Worm (Caenorhabditis elegans) whole organism, L1 larva: ENCODE results near the gene clec-26.
A peak's percentile ranks its signal among the peaks of the same experiment; 100 is the strongest.

Experiments
- F16B12.6 ChIP-seq: fragments of 150-350 bp; optimal IDR thresholded peaks from 2 replicates; lab custom pipeline; 2014; ENCODE audit warnings: missing biosample characterization, missing genetic modification characterization
- Y116A8C.19 ChIP-seq: sonication (generic microtip); optimal IDR thresholded peaks from 2 replicates; lab custom pipeline; 2016; ENCODE audit warnings: missing compliant biosample characterization, missing genetic modification characterization, borderline replicate concordance
- aly-2 ChIP-seq: fragments of 150-350 bp; optimal IDR thresholded peaks from 2 replicates; lab custom pipeline; 2014; ENCODE audit warnings: missing biosample characterization, missing genetic modification characterization
- ceh-63 ChIP-seq: fragments of 200-800 bp; sonication (Bioruptor generic); optimal IDR thresholded peaks from 2 replicates; lab custom pipeline; 2018; ENCODE audit warnings: mild to moderate bottlenecking, missing genetic modification characterization, missing compliant biosample characterization
- ceh-82 ChIP-seq, 3 experiments: fragments of 150-350 bp in 1 of 3; sonication (generic microtip) in 2 of 3; optimal IDR thresholded peaks; 2 replicates each; lab custom pipeline; 2014 to 2017; ENCODE audit warnings: missing biosample characterization in 3 of 3, missing genetic modification characterization in 3 of 3
- ceh-88 ChIP-seq: fragments of 200-800 bp; sonication (Bioruptor generic); IDR thresholded peaks from 2 replicates; pipeline ENCODE4 v1.3.6; 2022; ENCODE audit warnings: missing genetic modification characterization, missing compliant biosample characterization
- dpl-1 ChIP-seq, 3 experiments: fragments of 150-350 bp in 2 of 3; sonication (generic microtip) in 1 of 3; optimal IDR thresholded peaks; 2 replicates each; lab custom pipeline; 2014 to 2017; ENCODE audit warnings: missing biosample characterization in 3 of 3, missing genetic modification characterization in 3 of 3, missing genetic modification reagents in 3 of 3
- dsc-1 ChIP-seq: sonication (generic microtip); optimal IDR thresholded peaks from 2 replicates; lab custom pipeline; 2016; ENCODE audit warnings: mild to moderate bottlenecking, missing genetic modification characterization, missing compliant biosample characterization
- elt-2 ChIP-seq: sonication (generic microtip); optimal IDR thresholded peaks from 2 replicates; lab custom pipeline; 2016; ENCODE audit warnings: missing genetic modification characterization, mild to moderate bottlenecking, inconsistent platforms, missing compliant biosample characterization, missing genetic modification reagents
- ets-5 ChIP-seq: fragments of 200-800 bp; sonication (Bioruptor generic); IDR thresholded peaks from 2 replicates; pipeline ENCODE4 v1.3.6; 2022; ENCODE audit warnings: missing genetic modification characterization, missing compliant biosample characterization
- fkh-4 ChIP-seq: sonication (generic microtip); optimal IDR thresholded peaks from 2 replicates; lab custom pipeline; 2016; ENCODE audit warnings: missing compliant biosample characterization, missing genetic modification characterization, borderline replicate concordance
- fkh-8 ChIP-seq: sonication (generic microtip); optimal IDR thresholded peaks from 2 replicates; lab custom pipeline; 2016; ENCODE audit warnings: mild to moderate bottlenecking, missing genetic modification characterization, missing compliant biosample characterization
- hlh-17 ChIP-seq: fragments of 200-800 bp; sonication (Bioruptor generic); optimal IDR thresholded peaks from 2 replicates; lab custom pipeline; 2018; ENCODE audit warnings: missing genetic modification characterization, mild to moderate bottlenecking, missing compliant biosample characterization, moderate library complexity, borderline replicate concordance
- hlh-4 ChIP-seq: sonication (generic microtip); optimal IDR thresholded peaks from 2 replicates; lab custom pipeline; 2016; ENCODE audit warnings: mild to moderate bottlenecking, missing genetic modification characterization, missing compliant biosample characterization
- lin-15B ChIP-seq: fragments of 150-350 bp; sonication (generic microtip); optimal IDR thresholded peaks from 3 replicates; lab custom pipeline; 2014; ENCODE audit warnings: missing biosample characterization, missing genetic modification characterization
- lin-35 ChIP-seq, 2 experiments: fragments of 150-350 bp; optimal IDR thresholded peaks; 2 replicates each; lab custom pipeline; 2014; ENCODE audit warnings: missing biosample characterization in 2 of 2, missing genetic modification characterization in 2 of 2, missing genetic modification reagents in 2 of 2
- mep-1 ChIP-seq: fragments of 150-350 bp; optimal IDR thresholded peaks from 2 replicates; lab custom pipeline; 2014; ENCODE audit warnings: missing biosample characterization, missing genetic modification characterization
- nhr-12 ChIP-seq: sonication (generic microtip); optimal IDR thresholded peaks from 2 replicates; lab custom pipeline; 2017; ENCODE audit warnings: missing biosample characterization, missing genetic modification characterization
- nhr-19 ChIP-seq: fragments of 200-800 bp; sonication (Bioruptor generic); conservative IDR thresholded peaks from 2 replicates; pipeline ENCODE4 v1.3.6; 2022; ENCODE audit warnings: missing genetic modification characterization, missing compliant biosample characterization
- nhr-47 ChIP-seq: sonication (generic microtip); optimal IDR thresholded peaks from 2 replicates; lab custom pipeline; 2016; ENCODE audit warnings: mild to moderate bottlenecking, missing genetic modification characterization, moderate library complexity, missing compliant biosample characterization
- nhr-71 ChIP-seq: sonication (generic microtip); optimal IDR thresholded peaks from 2 replicates; lab custom pipeline; 2016; ENCODE audit warnings: mild to moderate bottlenecking, missing genetic modification characterization, moderate library complexity, missing compliant biosample characterization
- nhr-76 ChIP-seq: sonication (generic microtip); optimal IDR thresholded peaks from 2 replicates; lab custom pipeline; 2017; ENCODE audit warnings: missing biosample characterization, missing genetic modification characterization
- nhr-77 ChIP-seq: fragments of 150-350 bp; optimal IDR thresholded peaks from 2 replicates; lab custom pipeline; 2014; ENCODE audit warnings: missing biosample characterization, missing genetic modification characterization
- nhr-85 ChIP-seq: sonication (generic microtip); peaks from one replicate; lab custom pipeline; 2016; ENCODE audit warnings: missing genetic modification characterization, inconsistent platforms, missing compliant biosample characterization
- nhr-90 ChIP-seq: sonication (generic microtip); optimal IDR thresholded peaks from 2 replicates; lab custom pipeline; 2016; ENCODE audit warnings: mild to moderate bottlenecking, missing genetic modification characterization, missing compliant biosample characterization; ENCODE audit not compliant: poor library complexity
- pag-3 ChIP-seq: sonication (generic microtip); optimal IDR thresholded peaks from 2 replicates; lab custom pipeline; 2017; ENCODE audit warnings: missing genetic modification characterization, mild to moderate bottlenecking, missing compliant biosample characterization, antibody characterized with exemption, borderline replicate concordance; ENCODE audit not compliant: insufficient read depth
- pax-3 ChIP-seq: fragments of 200-800 bp; sonication (Bioruptor generic); optimal IDR thresholded peaks from 2 replicates; lab custom pipeline; 2018; ENCODE audit warnings: mild to moderate bottlenecking, missing genetic modification characterization, moderate library complexity, missing compliant biosample characterization
- rnt-1 ChIP-seq: sonication (generic microtip); optimal IDR thresholded peaks from 2 replicates; lab custom pipeline; 2016; ENCODE audit warnings: mild to moderate bottlenecking, missing genetic modification characterization, moderate library complexity, missing compliant biosample characterization
- snpc-4 ChIP-seq: fragments of 150-350 bp; optimal IDR thresholded peaks from 2 replicates; lab custom pipeline; 2014; ENCODE audit warnings: missing biosample characterization, missing genetic modification characterization
- snu-23 ChIP-seq: sonication (generic microtip); optimal IDR thresholded peaks from 2 replicates; lab custom pipeline; 2016; ENCODE audit warnings: missing genetic modification characterization, missing compliant biosample characterization
- tbx-2 ChIP-seq: sonication (generic microtip); optimal IDR thresholded peaks from 2 replicates; lab custom pipeline; 2016; ENCODE audit warnings: missing genetic modification characterization, missing compliant biosample characterization
- tlp-1 ChIP-seq: fragments of 150-350 bp; optimal IDR thresholded peaks from 2 replicates; lab custom pipeline; 2014; ENCODE audit warnings: missing biosample characterization, missing genetic modification characterization
- unc-130 ChIP-seq: fragments of 150-350 bp; optimal IDR thresholded peaks from 2 replicates; lab custom pipeline; 2017; ENCODE audit warnings: missing biosample characterization, missing genetic modification characterization, inconsistent platforms
- unc-86 ChIP-seq: sonication (generic microtip); optimal IDR thresholded peaks from 2 replicates; lab custom pipeline; 2016; ENCODE audit warnings: missing genetic modification characterization, missing compliant biosample characterization
- vab-15 ChIP-seq: sonication (generic microtip); optimal IDR thresholded peaks from 2 replicates; lab custom pipeline; 2017; ENCODE audit warnings: missing genotype, mild to moderate bottlenecking, missing genetic modification characterization, missing compliant biosample characterization
- xbp-1 ChIP-seq: sonication (generic microtip); optimal IDR thresholded peaks from 2 replicates; lab custom pipeline; 2016; ENCODE audit warnings: missing genetic modification characterization, missing compliant biosample characterization
- zag-1 ChIP-seq: fragments of 150-350 bp; optimal IDR thresholded peaks from 2 replicates; lab custom pipeline; 2014; ENCODE audit warnings: missing biosample characterization, missing genetic modification characterization
- ztf-11 ChIP-seq, 2 experiments: sonication (generic microtip); optimal IDR thresholded peaks; 2 replicates each; lab custom pipeline; 2016 to 2017; ENCODE audit warnings: missing genetic modification characterization in 2 of 2, missing biosample characterization in 1 of 2, missing compliant biosample characterization in 1 of 2

The clec-26 gene

DNA sequence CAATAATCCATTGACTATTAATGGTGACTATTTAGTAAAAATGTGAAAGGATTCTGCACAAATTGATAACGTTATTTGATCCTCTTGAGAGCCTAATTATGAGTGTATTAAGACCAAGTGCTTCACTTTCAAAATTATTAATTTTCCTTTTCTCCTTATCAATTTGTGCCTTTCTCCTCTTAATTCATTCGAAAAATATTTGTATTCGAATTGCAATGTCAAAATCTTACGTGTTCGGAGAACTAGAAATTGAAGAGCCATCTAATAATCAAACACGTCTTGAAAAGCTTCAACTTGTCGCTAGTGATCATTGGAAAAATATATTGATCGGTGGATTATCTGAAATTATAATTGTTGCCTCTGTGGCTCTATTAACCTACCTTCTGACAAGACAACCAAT lies at the start of gene clec-26, which contains the start of gene clec-36:
Gene clec-26 (plus strand): TSS at position 114 of the 400 bp plus-strand sequence.
Gene clec-36 (minus strand): TSS at position 101 of the 400 bp plus-strand sequence.
- TF ChIP-seq elt-2 (tag; lab: Kevin White, UChicago) (peak; percentile 44), tbx-2 (no peak), hlh-4 (tag; lab: Kevin White, UChicago) (no peak), dpl-1 (GFP tag; optimal IDR thresholded peaks at IDR 0.05; lab: Kevin White, UChicago) (no peak)

DNA sequence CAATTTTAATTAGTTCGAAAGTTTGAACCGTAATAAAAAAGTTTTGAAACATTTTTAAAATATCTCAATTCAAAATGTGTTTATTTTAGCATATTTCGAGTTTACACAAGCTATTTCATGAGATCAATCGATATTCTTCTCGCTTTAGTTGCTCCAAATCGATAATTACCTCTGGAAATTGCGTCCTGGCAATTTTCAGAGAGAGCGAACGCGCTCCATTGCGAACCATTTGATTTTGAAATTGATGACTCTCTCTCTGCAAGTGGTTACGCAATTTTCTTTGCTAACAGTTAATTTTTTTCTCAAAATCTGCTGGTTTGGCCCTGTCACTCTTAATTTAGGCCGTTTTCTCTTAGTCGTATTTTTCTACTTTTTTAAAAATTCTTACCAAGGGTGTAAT lies 47.9 kb upstream of the clec-26 start:
- TF ChIP-seq lin-35 (GFP tag; optimal IDR thresholded peaks at IDR 0.05; lab: Kevin White, UChicago) (peak in 1 of 2 experiments; percentile 12), pag-3 (tag; lab: Kevin White, UChicago) (no peak), unc-130 (no peak)

DNA sequence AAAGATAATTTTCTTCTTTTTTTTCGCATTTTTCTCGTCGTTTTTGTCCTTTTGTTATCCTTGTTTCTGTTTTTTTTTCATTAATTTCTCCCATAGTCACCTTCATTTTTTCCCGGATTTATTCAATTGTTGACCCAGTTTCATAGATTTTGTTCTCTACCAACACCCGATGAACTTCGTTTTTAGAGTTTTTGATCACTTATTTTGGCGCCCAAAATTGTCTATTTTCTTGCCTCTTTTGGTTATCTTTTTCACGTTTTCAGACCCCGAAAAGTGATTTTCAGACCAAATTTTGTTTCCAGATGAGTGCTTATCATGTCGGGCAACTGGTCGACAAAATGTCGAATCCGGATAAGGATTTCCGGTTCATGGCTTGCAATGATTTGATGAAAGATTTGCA lies 45.8 kb upstream of the clec-26 start, which contains the start of gene cand-1:
Gene cand-1 (plus strand): TSS at position 301 of the 400 bp plus-strand sequence.
- TF ChIP-seq pax-3 (tag; lab: Kevin White, UChicago) (no peak), nhr-85 (tag; lab: Kevin White, UChicago) (no peak), F16B12.6 (tag; lab: Kevin White, UChicago) (no peak), tlp-1 (no peak), xbp-1 (tag; lab: Kevin White, UChicago) (no peak), nhr-47 (no peak)
- TF ChIP-seq, all 84 proteins: peak for 0

DNA sequence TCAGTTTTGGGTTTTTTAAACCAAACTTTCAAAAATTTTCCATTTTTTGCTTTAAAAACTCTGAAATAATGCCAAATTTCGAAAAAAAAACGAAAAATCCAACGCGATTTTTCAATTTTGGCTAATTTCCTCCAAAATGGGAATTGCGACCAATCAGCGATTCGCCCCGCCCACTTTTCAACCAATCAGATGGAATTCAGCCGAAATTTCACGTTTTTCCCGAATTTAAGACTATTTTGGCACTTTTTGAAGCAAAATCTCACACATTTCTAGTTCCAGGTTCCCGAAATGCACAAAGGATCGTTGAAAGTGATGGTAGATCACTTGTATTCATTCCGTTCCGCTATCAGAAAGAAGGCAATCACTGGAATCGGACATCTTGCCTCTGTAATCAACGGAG lies 43.6 kb upstream of the clec-26 start:
- TF ChIP-seq pax-3 (tag; lab: Kevin White, UChicago), result no peak
- TF ChIP-seq snpc-4 (tag; lab: Kevin White, UChicago), result no peak
- no peak for TF ChIP-seq rnt-1 (tag; lab: Kevin White, UChicago)
- no peak for TF ChIP-seq Y116A8C.19 (tag; lab: Kevin White, UChicago)
- TF ChIP-seq lin-35 (GFP tag; optimal IDR thresholded peaks at IDR 0.05; lab: Kevin White, UChicago), result no peak
- TF ChIP-seq fkh-4, result no peak
- TF ChIP-seq dpl-1 (GFP tag; optimal IDR thresholded peaks at IDR 0.05; lab: Kevin White, UChicago), result no peak
- no peak for TF ChIP-seq ceh-63 (GFP tag; lab: Kevin White, UChicago)
- no peak for TF ChIP-seq F16B12.6 (tag; lab: Kevin White, UChicago)
- no peak for TF ChIP-seq aly-2 (tag; lab: Kevin White, UChicago)
- TF ChIP-seq fkh-8, result no peak
- TF ChIP-seq ztf-11 (tag; optimal IDR thresholded peaks at IDR 0.05; lab: Kevin White, UChicago), result no peak
- no peak for TF ChIP-seq lin-15B (tag; lab: Kevin White, UChicago)
- TF ChIP-seq nhr-76 (tag; lab: Kevin White, UChicago), result no peak

DNA sequence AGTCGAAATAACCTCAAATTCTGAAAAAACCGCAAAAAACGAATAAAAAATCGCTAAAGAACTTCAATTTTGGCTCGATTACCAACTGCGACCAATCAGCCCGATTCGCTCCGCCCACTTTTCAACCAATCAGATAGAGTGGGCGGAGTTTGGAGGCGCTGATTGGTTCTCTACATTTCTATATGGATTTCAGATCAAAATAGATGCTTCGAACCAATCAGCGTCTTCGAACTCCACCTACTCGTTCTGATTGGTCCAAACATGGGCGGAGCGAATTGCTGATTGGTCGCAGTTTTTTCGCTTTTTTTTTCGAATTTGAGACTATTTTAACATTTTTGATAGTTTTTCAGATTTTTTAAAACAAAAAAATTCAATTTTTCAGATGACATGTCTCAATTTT lies 40.2 kb upstream of the clec-26 start:
- no peak for TF ChIP-seq snu-23 (GFP tag; lab: Kevin White, UChicago)
- TF ChIP-seq nhr-12 (tag; lab: Kevin White, UChicago), result no peak
- TF ChIP-seq ets-5 (GFP tag; lab: Robert Waterston, UW), result no peak
- TF ChIP-seq, all 84 proteins: peak for 0

DNA sequence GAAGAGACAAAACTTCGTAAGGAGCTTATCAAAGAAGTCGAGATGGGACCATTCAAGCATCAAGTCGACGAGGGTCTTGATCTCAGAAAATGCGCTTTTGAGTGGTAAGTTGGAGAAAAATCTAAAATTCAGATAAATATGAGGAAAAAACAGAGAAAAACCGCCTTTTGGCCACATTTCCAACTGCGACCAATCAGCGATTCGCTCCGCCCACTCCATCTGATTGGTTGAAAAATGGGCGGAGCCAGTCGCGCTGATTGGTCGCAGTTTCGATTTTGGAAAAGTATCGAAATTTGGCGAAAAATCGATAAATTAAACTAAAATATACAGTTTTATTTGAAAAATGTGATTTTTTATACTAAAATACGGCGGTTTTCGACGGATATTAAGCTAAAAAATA lies 36.6 kb upstream of the clec-26 start:
- no peak for TF ChIP-seq snu-23 (GFP tag; lab: Kevin White, UChicago)

DNA sequence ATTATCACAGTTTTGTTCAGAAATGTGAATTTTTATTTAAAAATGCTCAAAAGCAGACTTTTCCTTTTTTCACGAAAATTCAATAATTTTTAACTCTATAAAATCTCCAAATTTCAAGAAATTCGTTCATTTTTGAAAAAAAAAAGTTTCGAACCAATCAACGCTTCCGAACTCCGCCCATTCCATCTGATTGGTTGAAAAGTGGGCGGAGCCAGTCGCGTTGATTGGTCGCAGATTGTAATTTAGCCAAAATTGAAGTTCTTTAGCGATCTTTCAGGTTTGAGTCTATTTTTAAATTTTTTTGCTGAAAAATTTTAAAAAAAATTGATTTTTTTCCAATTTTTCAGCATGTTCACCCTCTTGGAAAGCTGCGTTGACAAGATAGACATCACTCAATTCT lies 36.0 kb upstream of the clec-26 start:
- TF ChIP-seq dsc-1 (no peak), nhr-47 (no peak), fkh-4 (no peak), Y116A8C.19 (tag; lab: Kevin White, UChicago) (no peak), ceh-88 (no peak), ceh-82 (tag; optimal IDR thresholded peaks at IDR 0.05; lab: Kevin White, UChicago) (no peak), unc-86 (tag; lab: Kevin White, UChicago) (no peak), vab-15 (tag; lab: Kevin White, UChicago) (no peak), nhr-71 (tag; lab: Kevin White, UChicago) (no peak), snpc-4 (tag; lab: Kevin White, UChicago) (no peak), nhr-90 (tag; lab: Kevin White, UChicago) (no peak), nhr-77 (tag; lab: Kevin White, UChicago) (no peak), F16B12.6 (tag; lab: Kevin White, UChicago) (no peak), fkh-8 (no peak), unc-130 (no peak), nhr-12 (tag; lab: Kevin White, UChicago) (no peak), mep-1 (tag; lab: Kevin White, UChicago) (no peak), hlh-17 (GFP tag; lab: Kevin White, UChicago) (no peak), zag-1 (tag; lab: Kevin White, UChicago) (no peak), nhr-19 (no peak)
